Worm (Caenorhabditis elegans): ENCODE data around the gene C44C10.11.

ce11 chrX:11737053-11737452 lies 26.9 kb upstream of the C44C10.11 start, which contains the start of gene D1053.3:
- TF ChIP-seq ZK337.2 (GFP tag; IDR thresholded peaks at IDR 0.05): no peak
- no peak for TF ChIP-seq php-3 (GFP tag; IDR thresholded peaks at IDR 0.05)
- TF ChIP-seq pqm-1 (tag; optimal IDR thresholded peaks at IDR 0.05): no peak
